Worm (Caenorhabditis elegans): Measurements from ENCODE around the gene zhit-2.

DNA sequence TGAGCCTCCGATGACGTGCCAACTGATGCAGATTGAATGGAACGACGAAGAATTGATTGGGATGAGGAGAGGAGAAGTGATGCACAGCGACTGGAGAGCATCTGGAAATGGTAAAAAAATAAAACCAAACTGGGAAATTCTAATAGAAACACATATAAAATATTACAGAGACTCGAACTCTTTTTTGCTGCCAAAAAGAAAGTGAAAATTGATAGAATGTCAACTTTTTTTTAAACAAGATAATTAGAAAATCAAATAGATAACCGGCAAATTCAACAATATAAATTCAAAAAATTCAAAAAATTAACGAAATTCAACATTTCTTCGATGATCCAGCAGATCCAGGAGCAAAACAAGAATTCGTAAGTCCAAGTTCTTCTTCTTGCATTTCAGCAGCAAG, 724 bp downstream of the zhit-2 start, which contains the start of gene mrpl-21:
- TF ChIP-seq hlh-15 (tag; optimal IDR thresholded peaks at IDR 0.05) (no peak), ceh-18 (tag; optimal IDR thresholded peaks at IDR 0.05) (no peak)
